Worm (Caenorhabditis elegans) whole organism, late embryonic: ENCODE measurements around the gene npr-16.

ENCODE experiments used
- C08G9.2 ChIP-seq: sonication (generic microtip); optimal IDR thresholded peaks from 2 replicates; lab custom pipeline; 2016; ENCODE audit warnings: mild to moderate bottlenecking, missing genetic modification characterization, moderate library complexity, missing compliant biosample characterization
- ceh-2 ChIP-seq: sonication (generic microtip); optimal IDR thresholded peaks from 2 replicates; lab custom pipeline; 2016; ENCODE audit warnings: missing genotype, missing genetic modification characterization, missing compliant biosample characterization
- ceh-34 ChIP-seq: sonication (generic microtip); optimal IDR thresholded peaks from 2 replicates; lab custom pipeline; 2016; ENCODE audit warnings: mild to moderate bottlenecking, missing genetic modification characterization, missing compliant biosample characterization
- fax-1 ChIP-seq: sonication (generic microtip); optimal IDR thresholded peaks from 2 replicates; lab custom pipeline; 2016; ENCODE audit warnings: missing genotype, missing genetic modification characterization, missing compliant biosample characterization
- gmeb-2 ChIP-seq: sonication (generic microtip); optimal IDR thresholded peaks from 2 replicates; lab custom pipeline; 2016; ENCODE audit warnings: missing genetic modification characterization, inconsistent platforms, missing compliant biosample characterization
- odd-2 ChIP-seq: sonication (generic microtip); optimal IDR thresholded peaks from 2 replicates; lab custom pipeline; 2017; ENCODE audit warnings: antibody characterized with exemption, mild to moderate bottlenecking, missing genetic modification characterization, missing compliant biosample characterization
- pha-4 ChIP-seq: fragments of 150-350 bp; optimal IDR thresholded peaks from 2 replicates; lab custom pipeline; 2018; ENCODE audit warnings: missing biosample characterization, missing genetic modification reagents, missing genetic modification characterization
- tbx-2 ChIP-seq: sonication (generic microtip); optimal IDR thresholded peaks from 2 replicates; lab custom pipeline; 2016; ENCODE audit warnings: missing genetic modification characterization, missing compliant biosample characterization

ce11 chrX:3506556-3506955, 12.0 kb upstream of the npr-16 start:
- TF ChIP-seq C08G9.2, result no peak
- TF ChIP-seq ceh-2 (tag; lab: Kevin White, UChicago), result no peak
- no peak for TF ChIP-seq odd-2 (tag; lab: Kevin White, UChicago)
- TF ChIP-seq gmeb-2 (tag; lab: Kevin White, UChicago), result no peak
- TF ChIP-seq tbx-2, result no peak
- TF ChIP-seq ceh-34 (tag; lab: Kevin White, UChicago), result no peak
- TF ChIP-seq pha-4 (tag; lab: Kevin White, UChicago), result no peak
- TF ChIP-seq fax-1, result no peak
